Worm (Caenorhabditis elegans) whole organism, late embryonic: Measurements from ENCODE around the gene cyb-2.1.
A peak's percentile ranks its signal among the peaks of the same experiment; 100 is the strongest.

Source experiments
- C38D4.7 ChIP-seq: fragments of 200-800 bp; sonication (Bioruptor generic); optimal IDR thresholded peaks from 2 replicates; lab custom pipeline; 2018; ENCODE audit warnings: mild to moderate bottlenecking, missing genetic modification characterization, moderate library complexity, missing compliant biosample characterization
- K02D7.2 ChIP-seq: sonication (generic microtip); optimal IDR thresholded peaks from 2 replicates; lab custom pipeline; 2017; ENCODE audit warnings: mild to moderate bottlenecking, missing genetic modification characterization, missing compliant biosample characterization
- T23F11.4 ChIP-seq: fragments of 200-800 bp; sonication (Bioruptor generic); optimal IDR thresholded peaks from 2 replicates; lab custom pipeline; 2018; ENCODE audit warnings: mild to moderate bottlenecking, missing genetic modification characterization, missing compliant biosample characterization
- Y22D7AL.16 ChIP-seq: sonication (generic microtip); optimal IDR thresholded peaks from 2 replicates; lab custom pipeline; 2016; ENCODE audit warnings: missing genetic modification characterization, missing compliant biosample characterization
- ahr-1 ChIP-seq: sonication (generic microtip); optimal IDR thresholded peaks from 2 replicates; lab custom pipeline; 2016; ENCODE audit warnings: missing genetic modification characterization, missing compliant biosample characterization
- ceh-14 ChIP-seq: sonication (generic microtip); optimal IDR thresholded peaks from 2 replicates; lab custom pipeline; 2016; ENCODE audit warnings: missing genotype, missing genetic modification characterization, missing compliant biosample characterization
- ceh-19 ChIP-seq: fragments of 200-800 bp; sonication (Bioruptor generic); optimal IDR thresholded peaks from 2 replicates; lab custom pipeline; 2018; ENCODE audit warnings: mild to moderate bottlenecking, missing genetic modification characterization, missing compliant biosample characterization
- ceh-2 ChIP-seq: sonication (generic microtip); optimal IDR thresholded peaks from 2 replicates; lab custom pipeline; 2016; ENCODE audit warnings: missing genotype, missing genetic modification characterization, missing compliant biosample characterization
- ceh-24 ChIP-seq: sonication (generic microtip); optimal IDR thresholded peaks from 2 replicates; lab custom pipeline; 2016; ENCODE audit warnings: mild to moderate bottlenecking, missing genetic modification characterization, missing compliant biosample characterization
- ceh-34 ChIP-seq: sonication (generic microtip); optimal IDR thresholded peaks from 2 replicates; lab custom pipeline; 2016; ENCODE audit warnings: mild to moderate bottlenecking, missing genetic modification characterization, missing compliant biosample characterization
- ceh-48 ChIP-seq: sonication (generic microtip); optimal IDR thresholded peaks from 2 replicates; lab custom pipeline; 2016; ENCODE audit warnings: missing genetic modification characterization, inconsistent platforms, missing compliant biosample characterization
- ceh-6 ChIP-seq: fragments of 200-800 bp; sonication (Bioruptor generic); optimal IDR thresholded peaks from 2 replicates; lab custom pipeline; 2018; ENCODE audit warnings: mild to moderate bottlenecking, missing genetic modification characterization, missing compliant biosample characterization
- dmd-4 ChIP-seq: sonication (generic microtip); optimal IDR thresholded peaks from 2 replicates; lab custom pipeline; 2016; ENCODE audit warnings: borderline replicate concordance, missing genetic modification characterization, missing compliant biosample characterization
- elt-2 ChIP-seq: sonication (generic microtip); optimal IDR thresholded peaks from 2 replicates; lab custom pipeline; 2016; ENCODE audit warnings: missing genetic modification reagents, missing genetic modification characterization, missing compliant biosample characterization
- elt-4 ChIP-seq: sonication (generic microtip); optimal IDR thresholded peaks from 2 replicates; lab custom pipeline; 2016; ENCODE audit warnings: missing genetic modification characterization, missing compliant biosample characterization
- ets-4 ChIP-seq: sonication (generic microtip); optimal IDR thresholded peaks from 2 replicates; lab custom pipeline; 2016; ENCODE audit warnings: missing genetic modification characterization, missing compliant biosample characterization
- fax-1 ChIP-seq: sonication (generic microtip); optimal IDR thresholded peaks from 2 replicates; lab custom pipeline; 2016; ENCODE audit warnings: missing genotype, missing genetic modification characterization, missing compliant biosample characterization
- gmeb-2 ChIP-seq: sonication (generic microtip); optimal IDR thresholded peaks from 2 replicates; lab custom pipeline; 2016; ENCODE audit warnings: missing genetic modification characterization, inconsistent platforms, missing compliant biosample characterization
- hlh-13 ChIP-seq: fragments of 200-800 bp; sonication (Bioruptor generic); optimal IDR thresholded peaks from 2 replicates; lab custom pipeline; 2018; ENCODE audit warnings: mild to moderate bottlenecking, missing genetic modification characterization, missing compliant biosample characterization
- hlh-15 ChIP-seq: sonication (generic microtip); optimal IDR thresholded peaks from 2 replicates; lab custom pipeline; 2016; ENCODE audit warnings: missing genetic modification characterization, missing compliant biosample characterization
- hlh-30 ChIP-seq: sonication (generic microtip); optimal IDR thresholded peaks from 2 replicates; lab custom pipeline; 2017; ENCODE audit warnings: antibody characterized with exemption, missing genetic modification characterization, missing compliant biosample characterization; ENCODE audit not compliant: insufficient read depth
- hlh-6 ChIP-seq: sonication (generic microtip); optimal IDR thresholded peaks from 2 replicates; lab custom pipeline; 2016; ENCODE audit warnings: missing genotype, missing genetic modification characterization, missing compliant biosample characterization
- lin-11 ChIP-seq: fragments of 200-800 bp; sonication (Bioruptor generic); optimal IDR thresholded peaks from 2 replicates; lab custom pipeline; 2018; ENCODE audit warnings: mild to moderate bottlenecking, missing genetic modification characterization, missing compliant biosample characterization
- mec-3 ChIP-seq: sonication (generic microtip); optimal IDR thresholded peaks from 2 replicates; lab custom pipeline; 2016; ENCODE audit warnings: borderline replicate concordance, missing genetic modification characterization, missing compliant biosample characterization
- nfya-1 ChIP-seq: sonication (generic microtip); optimal IDR thresholded peaks from 2 replicates; lab custom pipeline; 2017; ENCODE audit warnings: missing genetic modification characterization, mild to moderate bottlenecking, missing compliant biosample characterization, antibody characterized with exemption, moderate library complexity
- nhr-11 ChIP-seq: fragments of 150-350 bp; optimal IDR thresholded peaks from 2 replicates; lab custom pipeline; 2014; ENCODE audit warnings: missing biosample characterization, missing genetic modification characterization
- nhr-232 ChIP-seq: sonication (generic microtip); optimal IDR thresholded peaks from 2 replicates; lab custom pipeline; 2016; ENCODE audit warnings: missing genetic modification characterization, missing compliant biosample characterization
- odd-2 ChIP-seq: sonication (generic microtip); optimal IDR thresholded peaks from 2 replicates; lab custom pipeline; 2017; ENCODE audit warnings: antibody characterized with exemption, mild to moderate bottlenecking, missing genetic modification characterization, missing compliant biosample characterization
- pax-1 ChIP-seq: fragments of 150-350 bp; optimal IDR thresholded peaks from 2 replicates; lab custom pipeline; 2014; ENCODE audit warnings: missing biosample characterization, missing genetic modification characterization
- pqm-1 ChIP-seq: sonication (generic microtip); optimal IDR thresholded peaks from 2 replicates; lab custom pipeline; 2016; ENCODE audit warnings: missing genetic modification characterization, missing compliant biosample characterization
- pros-1 ChIP-seq: fragments of 150-350 bp; optimal IDR thresholded peaks from 2 replicates; lab custom pipeline; 2014; ENCODE audit warnings: missing biosample characterization, missing genetic modification reagents, missing genetic modification characterization
- ref-2 ChIP-seq: sonication (generic microtip); optimal IDR thresholded peaks from 2 replicates; lab custom pipeline; 2016; ENCODE audit warnings: missing genetic modification characterization, missing compliant biosample characterization
- sdc-2 ChIP-seq: sonication (generic microtip); optimal IDR thresholded peaks from 2 replicates; lab custom pipeline; 2016; ENCODE audit warnings: missing genotype, missing genetic modification characterization, missing compliant biosample characterization
- sox-2 ChIP-seq: fragments of 200-800 bp; sonication (Bioruptor generic); IDR thresholded peaks from 2 replicates; pipeline ENCODE4 v1.3.6; 2022; ENCODE audit warnings: missing genetic modification reagents, missing genetic modification characterization, missing compliant biosample characterization
- sox-4 ChIP-seq: sonication (generic microtip); optimal IDR thresholded peaks from 2 replicates; lab custom pipeline; 2017; ENCODE audit warnings: mild to moderate bottlenecking, missing genetic modification characterization, inconsistent platforms, missing compliant biosample characterization
- tbx-2 ChIP-seq: sonication (generic microtip); optimal IDR thresholded peaks from 2 replicates; lab custom pipeline; 2016; ENCODE audit warnings: missing genetic modification characterization, missing compliant biosample characterization
- tbx-7 ChIP-seq: sonication (generic microtip); optimal IDR thresholded peaks from 2 replicates; lab custom pipeline; 2016; ENCODE audit warnings: missing genotype, missing genetic modification characterization, missing compliant biosample characterization
- ttx-3 ChIP-seq: sonication (generic microtip); optimal IDR thresholded peaks from 2 replicates; lab custom pipeline; 2016; ENCODE audit warnings: missing genetic modification reagents, missing genetic modification characterization, missing compliant biosample characterization
- unc-42 ChIP-seq: sonication (generic microtip); optimal IDR thresholded peaks from 2 replicates; lab custom pipeline; 2016; ENCODE audit warnings: missing genotype, missing genetic modification characterization, missing compliant biosample characterization
- unc-86 ChIP-seq: sonication (generic microtip); optimal IDR thresholded peaks from 2 replicates; lab custom pipeline; 2016; ENCODE audit warnings: missing genetic modification characterization, missing compliant biosample characterization

Gene cyb-2.1

DNA sequence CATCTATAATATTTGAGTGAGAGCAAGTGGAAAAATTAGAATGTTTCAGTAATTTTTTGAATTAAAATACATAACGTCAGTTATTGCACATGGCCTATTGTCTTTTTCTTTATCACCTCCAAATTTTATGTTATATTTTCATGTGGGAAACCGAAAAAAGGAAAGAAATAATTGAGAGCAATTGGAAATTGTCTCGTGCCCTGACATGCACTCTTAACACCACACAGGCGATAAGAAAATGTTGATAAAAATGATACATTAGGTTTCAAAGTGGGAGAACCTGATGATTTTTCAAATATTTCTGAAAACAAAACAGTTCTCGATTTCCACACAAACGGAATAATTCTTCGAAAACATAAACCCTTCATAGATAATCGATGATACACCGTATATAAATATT lies 30.1 kb downstream of the cyb-2.1 start, which contains the start of gene F13H10.3:
Gene F13H10.3 (minus strand): TSS at position 73 of the 400 bp plus-strand sequence.
- TF ChIP-seq elt-2 (tag; lab: Kevin White, UChicago) (peak; percentile 25), fax-1 (tag; lab: Kevin White, UChicago) (no peak)

DNA sequence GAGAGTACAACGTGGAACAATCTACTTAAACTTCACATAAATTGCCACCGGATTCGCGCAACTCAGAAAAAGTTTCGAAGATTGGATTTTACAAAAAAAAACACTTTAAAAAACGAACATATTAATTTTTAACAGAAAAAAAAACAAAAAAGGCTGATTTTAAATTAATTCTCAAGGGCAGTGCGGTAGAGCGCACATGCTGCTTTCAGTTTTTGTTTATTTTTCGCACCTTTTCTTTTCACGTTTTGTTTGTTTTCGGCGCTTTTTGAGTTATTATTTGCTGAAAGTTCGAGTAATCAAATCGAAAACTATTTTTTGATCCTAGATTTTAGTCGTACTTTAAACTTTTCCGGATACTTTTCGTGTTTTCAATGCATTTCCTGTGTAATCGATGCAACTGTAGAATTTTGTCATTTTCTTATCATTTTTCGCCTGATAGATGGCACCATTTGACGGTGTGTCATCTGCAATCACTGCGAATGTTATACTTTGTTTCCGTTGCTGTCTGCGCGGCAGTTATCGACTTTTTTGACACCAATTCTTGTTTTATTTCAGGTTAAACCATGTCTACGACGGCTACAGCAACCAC lies 34.3 kb downstream of the cyb-2.1 start, which contains the start of gene F13H10.8:
Gene F13H10.8 (plus strand): TSS at position 556 of the 589 bp plus-strand sequence.
- TF ChIP-seq tbx-7 (peak; percentile 25), unc-42 (peak; percentile 82), elt-2 (tag; lab: Kevin White, UChicago) (peak; percentile 73), hlh-13 (GFP tag; lab: Kevin White, UChicago) (no peak), gmeb-2 (tag; lab: Kevin White, UChicago) (no peak), odd-2 (tag; lab: Kevin White, UChicago) (no peak), tbx-2 (peak; percentile 37), lin-11 (tag; lab: Kevin White, UChicago) (no peak), C38D4.7 (GFP tag; lab: Kevin White, UChicago) (no peak), dmd-4 (no peak), ceh-14 (peak; percentile 14), sox-2 (no peak), ceh-6 (GFP tag; lab: Kevin White, UChicago) (no peak)

DNA sequence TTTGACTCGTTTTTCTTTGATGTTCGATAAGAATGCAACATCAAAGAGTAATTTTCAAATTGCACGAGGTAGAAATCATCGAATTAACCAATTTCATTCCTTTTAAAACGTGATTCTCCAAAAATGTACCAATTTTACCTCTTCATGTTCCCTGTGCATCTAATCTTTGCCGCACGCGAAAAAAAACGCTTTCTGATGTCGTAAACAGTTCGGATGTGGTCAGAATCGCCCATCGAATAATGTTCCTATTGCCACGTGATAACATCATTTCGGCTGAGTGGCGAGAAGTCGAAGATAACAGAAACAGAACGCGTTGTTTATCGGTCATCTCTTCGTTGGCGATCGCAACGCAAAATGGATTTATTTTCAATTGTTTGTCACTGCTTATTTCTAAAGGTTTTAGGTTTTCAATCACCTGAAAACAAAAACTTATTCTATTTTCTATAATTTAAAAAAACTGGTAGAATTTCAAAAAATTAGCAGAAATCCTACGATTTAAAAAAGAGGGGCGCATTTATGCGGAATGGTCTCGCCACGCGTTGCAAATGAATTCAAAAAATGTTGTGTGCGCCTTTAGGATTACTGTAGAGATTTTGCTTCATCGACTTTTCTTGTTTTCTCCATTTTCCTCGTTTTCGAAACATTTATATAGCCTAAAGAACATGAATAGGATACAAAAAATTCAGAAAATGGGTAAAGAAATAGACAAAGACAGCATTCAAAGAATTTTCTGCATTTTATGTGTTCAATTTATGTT lies 35.9 kb downstream of the cyb-2.1 start, which contains the start of gene mogs-1:
Gene mogs-1 (minus strand): TSS at position 417 of the 757 bp plus-strand sequence.
- TF ChIP-seq nhr-232 (no peak), sdc-2 (tag; lab: Kevin White, UChicago) (no peak), T23F11.4 (GFP tag; lab: Kevin White, UChicago) (no peak), dmd-4 (no peak), sox-4 (tag; lab: Kevin White, UChicago) (no peak), hlh-30 (no peak), ahr-1 (tag; lab: Kevin White, UChicago) (no peak), elt-2 (tag; lab: Kevin White, UChicago) (no peak)

DNA sequence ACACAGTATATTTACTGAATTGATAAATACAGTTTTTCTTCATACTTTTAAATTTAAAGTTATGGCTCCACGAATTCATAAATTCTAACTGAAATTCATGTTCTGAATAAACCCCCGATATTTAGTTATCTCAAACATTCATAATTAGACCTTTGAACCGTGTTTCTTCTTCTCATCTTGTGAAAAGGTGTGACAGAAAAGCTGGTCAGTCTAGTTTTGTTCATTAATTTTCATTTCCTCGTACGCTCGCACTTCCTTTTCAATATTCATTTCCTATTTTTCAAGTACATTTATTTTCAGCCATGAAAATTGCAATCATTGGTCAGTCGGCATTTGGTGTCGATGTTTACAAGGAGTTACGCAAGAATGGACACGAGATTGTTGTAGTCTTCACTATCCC lies 36.5 kb downstream of the cyb-2.1 start, which contains the start of gene alh-3:
Gene alh-3 (plus strand): TSS at position 301 of the 400 bp plus-strand sequence.
- TF ChIP-seq pqm-1 (tag; lab: Kevin White, UChicago): no peak
- TF ChIP-seq nhr-11: no peak
- no peak for TF ChIP-seq ceh-34 (tag; lab: Kevin White, UChicago)
- no peak for TF ChIP-seq ref-2 (tag; lab: Kevin White, UChicago)
- TF ChIP-seq ttx-3 (tag; lab: Kevin White, UChicago): no peak
- TF ChIP-seq hlh-13 (GFP tag; lab: Kevin White, UChicago): no peak
- TF ChIP-seq ceh-2: no peak
- TF ChIP-seq ceh-48 (tag; lab: Kevin White, UChicago): no peak
- TF ChIP-seq T23F11.4 (GFP tag; lab: Kevin White, UChicago): no peak

DNA sequence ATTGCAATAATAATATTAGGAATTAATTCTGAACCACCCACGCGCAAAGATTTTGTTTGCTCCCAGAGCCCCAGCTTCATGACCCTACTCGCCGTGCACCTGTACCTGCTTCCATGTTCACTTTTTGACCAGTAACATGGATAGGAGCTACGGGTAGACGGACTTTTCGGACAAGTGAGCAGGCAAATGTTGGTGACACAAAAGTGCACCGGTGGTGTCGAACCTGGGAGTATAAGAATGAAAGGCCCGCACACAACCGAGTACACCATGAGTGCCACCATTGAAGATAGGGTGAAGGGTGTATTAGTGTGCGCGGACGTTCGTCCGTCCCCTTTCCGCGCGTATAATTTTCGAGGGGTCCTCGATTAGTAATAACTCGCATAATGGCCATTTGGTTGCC lies 40.2 kb downstream of the cyb-2.1 start:
- TF ChIP-seq ceh-48 (tag; lab: Kevin White, UChicago) (peak; percentile 97), hlh-15 (peak; percentile 91), unc-42 (peak; percentile 72), hlh-30 (peak; percentile 80), ceh-24 (tag; lab: Kevin White, UChicago) (peak; percentile 92), odd-2 (tag; lab: Kevin White, UChicago) (peak; percentile 84), tbx-2 (peak; percentile 98), nfya-1 (tag; lab: Kevin White, UChicago) (peak; percentile 84), ceh-6 (GFP tag; lab: Kevin White, UChicago) (peak; percentile 99), hlh-6 (tag; lab: Kevin White, UChicago) (peak; percentile 99), K02D7.2 (tag; lab: Kevin White, UChicago) (peak; percentile 98), unc-86 (tag; lab: Kevin White, UChicago) (peak; percentile 97), ref-2 (tag; lab: Kevin White, UChicago) (peak; percentile 99), ceh-19 (peak; percentile 98), Y22D7AL.16 (tag; lab: Kevin White, UChicago) (peak; percentile 98), C38D4.7 (GFP tag; lab: Kevin White, UChicago) (peak; percentile 96), nhr-11 (no peak), ets-4 (peak; percentile 62), ahr-1 (tag; lab: Kevin White, UChicago) (peak; percentile 97), elt-4 (peak; percentile 72), gmeb-2 (tag; lab: Kevin White, UChicago) (peak; percentile 99), pax-1 (tag; lab: Kevin White, UChicago) (peak; percentile 32), pros-1 (tag; lab: Kevin White, UChicago) (no peak), mec-3 (peak; percentile 92), sox-2 (peak; percentile 97)
